Fruit fly (Drosophila melanogaster) whole organism, adult: ENCODE results near the gene Hpf1.

Experiments used
- CG11617 ChIP-seq: fragments of 200-800 bp; sonication (Bioruptor generic); optimal IDR thresholded peaks from 2 replicates; lab custom pipeline; 2017; ENCODE audit warnings: mild to moderate bottlenecking, missing biosample characterization, missing genetic modification reagents, missing genetic modification characterization
- CG12768 ChIP-seq: fragments of 200-800 bp; sonication (Bioruptor generic); optimal IDR thresholded peaks from 2 replicates; lab custom pipeline; 2017; ENCODE audit warnings: missing biosample characterization, missing genetic modification characterization, mild to moderate bottlenecking, moderate library complexity, missing genetic modification reagents
- CG14711 ChIP-seq: fragments of 200-800 bp; sonication (Bioruptor generic); optimal IDR thresholded peaks from 2 replicates; lab custom pipeline; 2018; ENCODE audit warnings: missing biosample characterization, mild to moderate bottlenecking, missing genetic modification characterization, moderate library complexity
- CG1620 ChIP-seq: fragments of 200-800 bp; sonication (Bioruptor generic); optimal IDR thresholded peaks from 2 replicates; lab custom pipeline; 2016; ENCODE audit warnings: missing biosample characterization, missing genetic modification characterization
- CG33017 ChIP-seq: fragments of 200-800 bp; sonication (Bioruptor generic); optimal IDR thresholded peaks from 2 replicates; lab custom pipeline; 2018; ENCODE audit warnings: missing biosample characterization, mild to moderate bottlenecking, missing genetic modification characterization, moderate library complexity
- CG5204 ChIP-seq: fragments of 200-800 bp; sonication (Bioruptor generic); optimal IDR thresholded peaks from 2 replicates; lab custom pipeline; 2016; ENCODE audit warnings: missing biosample characterization, missing genetic modification characterization
- CG7045 ChIP-seq: fragments of 200-800 bp; sonication (Bioruptor generic); optimal IDR thresholded peaks from 2 replicates; lab custom pipeline; 2017; ENCODE audit warnings: missing biosample characterization, mild to moderate bottlenecking, missing genetic modification characterization
- CG7101 ChIP-seq: fragments of 200-800 bp; sonication (Bioruptor generic); optimal IDR thresholded peaks from 2 replicates; lab custom pipeline; 2018; ENCODE audit warnings: missing biosample characterization, mild to moderate bottlenecking, missing genetic modification characterization, moderate library complexity
- Clk ChIP-seq: fragments of 200-800 bp; sonication (Bioruptor generic); optimal IDR thresholded peaks from 2 replicates; lab custom pipeline; 2017; ENCODE audit warnings: missing biosample characterization, missing genetic modification characterization
- Crg-1 ChIP-seq: fragments of 200-800 bp; sonication (Bioruptor generic); optimal IDR thresholded peaks from 2 replicates; lab custom pipeline; 2016; ENCODE audit warnings: missing biosample characterization, missing genetic modification characterization
- Hr96 ChIP-seq: fragments of 200-800 bp; sonication (Bioruptor generic); optimal IDR thresholded peaks from 2 replicates; lab custom pipeline; 2016; ENCODE audit warnings: missing biosample characterization, missing genetic modification characterization
- Mnt ChIP-seq: fragments of 200-800 bp; sonication (Bioruptor generic); optimal IDR thresholded peaks from 2 replicates; lab custom pipeline; 2016; ENCODE audit warnings: missing biosample characterization, mild to moderate bottlenecking, missing genetic modification characterization
- bab1 ChIP-seq: fragments of 200-800 bp; sonication (Bioruptor generic); optimal IDR thresholded peaks from 3 replicates; lab custom pipeline; 2019; ENCODE audit warnings: missing biosample characterization, mild to moderate bottlenecking, missing genetic modification characterization, moderate library complexity
- cic ChIP-seq: fragments of 200-800 bp; sonication (Bioruptor generic); optimal IDR thresholded peaks from 2 replicates; lab custom pipeline; 2017; ENCODE audit warnings: missing biosample characterization, mild to moderate bottlenecking, missing genetic modification characterization, moderate library complexity
- cnc ChIP-seq, 2 experiments: fragments of >200 bp; optimal IDR thresholded peaks; 2 replicates each; lab custom pipeline; 2017
- kay ChIP-seq: fragments of 200-800 bp; sonication (Bioruptor generic); peaks from one replicate; lab custom pipeline; 2016; ENCODE audit warnings: missing biosample characterization, missing genetic modification characterization, borderline replicate concordance
- ovo ChIP-seq: fragments of 200-800 bp; sonication (Bioruptor generic); optimal IDR thresholded peaks from 2 replicates; lab custom pipeline; 2016; ENCODE audit warnings: missing biosample characterization, missing genetic modification characterization
- pad ChIP-seq: fragments of 200-800 bp; sonication (Bioruptor generic); optimal IDR thresholded peaks from 3 replicates; lab custom pipeline; 2017; ENCODE audit warnings: missing biosample characterization, missing genetic modification characterization, mild to moderate bottlenecking, moderate library complexity, missing genetic modification reagents
- tj ChIP-seq: fragments of 200-800 bp; sonication (Bioruptor generic); optimal IDR thresholded peaks from 3 replicates; lab custom pipeline; 2017; ENCODE audit warnings: missing biosample characterization, mild to moderate bottlenecking, missing genetic modification characterization, moderate library complexity
- toe ChIP-seq: fragments of 200-800 bp; sonication (Bioruptor generic); optimal IDR thresholded peaks from 2 replicates; lab custom pipeline; 2016; ENCODE audit warnings: missing biosample characterization, missing genetic modification characterization

The Hpf1 gene

DNA sequence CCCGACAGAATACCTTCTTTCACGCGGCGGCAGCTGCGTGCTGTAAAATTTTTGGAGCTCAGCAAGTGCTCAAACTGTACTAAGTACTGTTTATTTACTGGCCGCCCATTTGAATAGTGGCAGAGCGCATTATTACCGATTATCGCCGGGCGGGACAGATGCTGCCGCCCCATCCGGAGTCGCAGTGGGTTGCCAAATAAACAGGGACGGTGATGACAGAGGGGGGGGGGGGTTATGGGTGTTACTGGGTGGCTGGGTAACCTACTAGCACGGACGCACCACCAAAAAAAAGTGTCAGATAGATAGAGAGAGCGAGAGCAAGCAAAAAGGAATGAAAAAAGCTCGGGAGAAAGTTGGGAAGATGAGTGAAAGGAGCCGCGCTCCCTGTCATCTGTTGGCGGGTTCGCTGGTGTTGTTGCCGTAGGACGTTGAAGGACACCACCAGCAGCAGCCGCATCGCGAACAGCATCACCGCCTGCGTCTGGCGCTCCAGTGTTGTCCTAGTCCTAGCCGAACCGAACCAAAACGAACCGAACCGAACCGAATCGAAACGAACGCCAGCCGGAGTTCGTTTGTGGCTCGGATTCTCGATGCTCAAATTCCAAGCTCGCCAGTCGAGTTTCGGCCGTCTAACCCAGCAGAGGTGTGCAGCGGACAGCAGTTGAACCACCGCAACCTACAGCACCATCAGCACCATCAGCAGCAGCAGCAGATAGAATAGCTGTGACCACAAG, 10.2 kb downstream of the Hpf1 start, which contains the start of gene CG11000:
Gene CG11000 (plus strand): TSS at position 626 of the 734 bp plus-strand sequence.
- no peak for TF ChIP-seq pad (GFP tag; lab: Kevin White, UChicago)
- TF ChIP-seq cic: peak; percentile 6

- TF ChIP-seq cic: no peak
- no peak for TF ChIP-seq kay (GFP tag; lab: Kevin White, UChicago)
Measured at dm6 chr3R:5813157-5813659, 21.5 kb downstream of the Hpf1 start, which contains the start of gene CG42675. CG42675 (plus strand) TSS chr3R:5813609.

DNA sequence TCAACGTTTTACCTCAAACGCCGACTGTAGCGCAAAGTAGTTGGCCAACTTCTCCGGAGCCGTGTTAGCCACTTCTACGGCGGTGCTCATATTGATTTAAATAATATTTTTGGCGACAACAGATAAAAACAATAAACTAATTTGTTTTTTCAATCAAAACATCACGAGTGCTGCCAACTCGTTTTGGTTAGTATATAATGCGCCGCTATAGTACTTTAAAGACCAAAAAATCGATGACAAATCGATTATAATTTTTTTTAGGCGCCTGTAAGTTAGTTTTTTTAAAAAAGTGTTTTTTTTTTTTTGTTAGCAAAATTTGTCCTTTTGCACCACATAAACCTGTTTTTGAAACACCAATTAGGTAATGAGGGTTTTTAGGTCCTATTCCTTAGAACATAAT, 29.6 kb downstream of the Hpf1 start, which contains the start of gene Hpr1:
Gene Hpr1 (minus strand): TSS at position 198 of the 400 bp plus-strand sequence.
- TF ChIP-seq kay (GFP tag; lab: Kevin White, UChicago): peak; percentile 86
- TF ChIP-seq CG1620 (GFP tag; lab: Kevin White, UChicago): no peak
- TF ChIP-seq CG14711 (tag; lab: Kevin White, UChicago): no peak
- TF ChIP-seq Mnt: no peak

DNA sequence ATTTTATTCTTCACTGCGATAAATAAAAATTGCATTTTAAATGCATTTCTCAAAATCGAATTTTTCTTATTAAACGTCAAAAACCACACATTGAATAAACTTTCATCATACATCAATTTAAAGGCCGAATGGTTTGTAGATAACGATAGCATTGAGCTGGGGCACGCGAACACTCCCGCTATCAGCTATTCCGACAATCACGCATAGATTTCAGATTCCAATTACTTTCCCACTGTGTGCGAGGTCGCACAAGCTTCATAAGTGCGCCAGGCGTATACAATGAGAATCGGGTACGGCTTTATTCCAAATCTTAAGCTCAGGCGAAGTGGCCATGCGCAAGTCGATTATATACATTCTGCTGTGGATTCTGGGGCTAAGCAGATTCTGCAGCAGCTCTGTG, 30.1 kb downstream of the Hpf1 start, which contains the start of gene CG46303:
Gene CG46303 (plus strand): TSS at position 223 of the 400 bp plus-strand sequence.
- TF ChIP-seq kay (GFP tag; lab: Kevin White, UChicago) (no peak), tj (GFP tag; lab: Kevin White, UChicago) (no peak), cic (no peak), Crg-1 (GFP tag; lab: Kevin White, UChicago) (no peak), CG1620 (GFP tag; lab: Kevin White, UChicago) (no peak), CG14711 (tag; lab: Kevin White, UChicago) (no peak), CG5204 (no peak), cnc (optimal IDR thresholded peaks at IDR 0.05; lab: Kevin White, UChicago) (no peak), CG7045 (GFP tag; lab: Kevin White, UChicago) (no peak), pad (GFP tag; lab: Kevin White, UChicago) (no peak), Clk (GFP tag; lab: Kevin White, UChicago) (no peak), CG7101 (tag; lab: Kevin White, UChicago) (no peak), CG11617 (GFP tag; lab: Kevin White, UChicago) (no peak), Hr96 (GFP tag; lab: Kevin White, UChicago) (no peak), ovo (no peak), CG33017 (tag; lab: Kevin White, UChicago) (no peak), toe (GFP tag; lab: Kevin White, UChicago) (no peak), bab1 (no peak), CG12768 (GFP tag; lab: Kevin White, UChicago) (no peak)

dm6 chr3R:5824456-5824855, 32.8 kb downstream of the Hpf1 start, which contains the start of the genes Sec20 and dgrn:
Sec20 (minus strand) TSS chr3R:5824532.
dgrn (plus strand) TSS chr3R:5824615.
- TF ChIP-seq CG33017 (tag; lab: Kevin White, UChicago) (peak; percentile 54), tj (GFP tag; lab: Kevin White, UChicago) (peak; percentile 62), CG7101 (tag; lab: Kevin White, UChicago) (peak; percentile 73), cic (peak; percentile 20), Mnt (peak; percentile 74), pad (GFP tag; lab: Kevin White, UChicago) (peak; percentile 63), ovo (peak; percentile 57), bab1 (peak; percentile 64), toe (GFP tag; lab: Kevin White, UChicago) (peak; percentile 69), Hr96 (GFP tag; lab: Kevin White, UChicago) (peak; percentile 40), kay (GFP tag; lab: Kevin White, UChicago) (peak; percentile 96), cnc (optimal IDR thresholded peaks at IDR 0.05; lab: Kevin White, UChicago) (no peak), Clk (GFP tag; lab: Kevin White, UChicago) (peak; percentile 36), CG5204 (peak; percentile 64), CG1620 (GFP tag; lab: Kevin White, UChicago) (peak; percentile 72), CG12768 (GFP tag; lab: Kevin White, UChicago) (peak; percentile 42), CG7045 (GFP tag; lab: Kevin White, UChicago) (peak; percentile 60), Crg-1 (GFP tag; lab: Kevin White, UChicago) (peak; percentile 55), CG11617 (GFP tag; lab: Kevin White, UChicago) (peak; percentile 74), CG14711 (tag; lab: Kevin White, UChicago) (peak; percentile 66)

dm6 chr3R:5829762-5830161, 38.1 kb downstream of the Hpf1 start, which contains the start of gene glob3:
glob3 (plus strand) TSS chr3R:5830062.
- no peak for TF ChIP-seq CG1620 (GFP tag; lab: Kevin White, UChicago)

DNA sequence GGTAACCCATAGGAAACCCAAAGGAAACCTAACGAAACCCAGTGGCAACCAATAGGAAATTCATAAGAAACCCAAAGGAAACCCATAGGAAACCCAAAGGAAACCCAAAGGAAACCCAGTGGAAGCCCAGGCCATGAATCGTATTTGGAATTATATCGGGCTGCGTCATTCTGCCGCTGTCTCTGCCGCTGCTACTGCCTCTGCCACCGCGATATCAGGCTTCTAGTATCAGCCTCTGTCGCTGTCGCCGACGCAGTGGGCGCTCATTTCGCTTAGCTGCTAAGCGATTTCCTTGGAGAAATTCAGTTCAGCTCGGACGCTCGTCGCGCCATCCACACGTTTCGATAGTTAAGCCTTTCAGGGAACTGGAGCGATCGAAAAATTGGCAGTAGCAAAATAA, 39.7 kb downstream of the Hpf1 start, which contains the start of gene CG1208:
Gene CG1208 (plus strand): TSS at position 301 of the 400 bp plus-strand sequence.
- TF ChIP-seq CG12768 (GFP tag; lab: Kevin White, UChicago) (no peak), bab1 (no peak), CG14711 (tag; lab: Kevin White, UChicago) (no peak), Hr96 (GFP tag; lab: Kevin White, UChicago) (no peak), ovo (no peak), pad (GFP tag; lab: Kevin White, UChicago) (no peak), toe (GFP tag; lab: Kevin White, UChicago) (no peak), Clk (GFP tag; lab: Kevin White, UChicago) (no peak), cic (no peak), cnc (optimal IDR thresholded peaks at IDR 0.05; lab: Kevin White, UChicago) (no peak), CG7101 (tag; lab: Kevin White, UChicago) (no peak), CG5204 (no peak), CG33017 (tag; lab: Kevin White, UChicago) (no peak), Crg-1 (GFP tag; lab: Kevin White, UChicago) (no peak), Mnt (no peak), CG1620 (GFP tag; lab: Kevin White, UChicago) (no peak)
